Fruit fly (Drosophila melanogaster) whole organism, embryonic: ENCODE data around the gene CG11858.

Source experiments
- CG11093 ChIP-seq: fragments of 200-800 bp; sonication (Bioruptor generic); IDR thresholded peaks from 3 replicates; pipeline ENCODE4 v1.3.6; 2022; ENCODE audit warnings: missing biosample characterization, missing genetic modification characterization
- CG14014 ChIP-seq: fragments of 200-800 bp; sonication (Bioruptor generic); IDR thresholded peaks from 2 replicates; pipeline ENCODE4 v1.3.6; 2022; ENCODE audit warnings: missing biosample characterization, missing genetic modification characterization
- CG30020 ChIP-seq: fragments of 200-800 bp; optimal IDR thresholded peaks from 2 replicates; lab custom pipeline; 2019; ENCODE audit warnings: missing biosample characterization, mild to moderate bottlenecking, missing genetic modification characterization, moderate library complexity
- CG30403 ChIP-seq: fragments of 200-800 bp; sonication (Bioruptor generic); optimal IDR thresholded peaks from 3 replicates; lab custom pipeline; 2016; ENCODE audit warnings: missing biosample characterization, missing genetic modification characterization
- CG3163 ChIP-seq: fragments of 200-800 bp; sonication (Bioruptor generic); optimal IDR thresholded peaks from 3 replicates; lab custom pipeline; 2016; ENCODE audit warnings: missing biosample characterization, missing genetic modification characterization
- CG3281 ChIP-seq: fragments of 200-800 bp; sonication (Bioruptor generic); optimal IDR thresholded peaks from 3 replicates; lab custom pipeline; 2017; ENCODE audit warnings: missing biosample characterization, mild to moderate bottlenecking, missing genetic modification characterization
- CG34224 ChIP-seq: fragments of 200-800 bp; sonication (Bioruptor generic); IDR thresholded peaks from 3 replicates; pipeline ENCODE4 v1.3.6; 2022; ENCODE audit warnings: missing biosample characterization, missing genetic modification characterization; ENCODE audit not compliant: partially characterized antibody
- CG4404 ChIP-seq: fragments of 200-800 bp; sonication (Bioruptor generic); IDR thresholded peaks from 2 replicates; pipeline ENCODE4 v1.3.6; 2022; ENCODE audit warnings: missing biosample characterization, missing genetic modification characterization
- CG7357 ChIP-seq: fragments of 200-800 bp; sonication (Bioruptor generic); IDR thresholded peaks from 3 replicates; pipeline ENCODE4 v1.3.6; 2022; ENCODE audit warnings: missing biosample characterization, missing genetic modification characterization
- CG7786 ChIP-seq: fragments of 200-800 bp; sonication (Bioruptor generic); optimal IDR thresholded peaks from 2 replicates; lab custom pipeline; 2016; ENCODE audit warnings: missing biosample characterization, missing genetic modification characterization
- CG7963 ChIP-seq: fragments of 200-800 bp; sonication (Bioruptor generic); IDR thresholded peaks from 3 replicates; pipeline ENCODE4 v1.3.6; 2022; ENCODE audit warnings: missing biosample characterization, missing genetic modification characterization; ENCODE audit not compliant: partially characterized antibody
- CG7987 ChIP-seq: fragments of 200-800 bp; sonication (Bioruptor generic); optimal IDR thresholded peaks from 2 replicates; lab custom pipeline; 2018; ENCODE audit warnings: missing biosample characterization, mild to moderate bottlenecking, missing genetic modification characterization, moderate library complexity
- CG9876 ChIP-seq: fragments of 200-800 bp; sonication (Bioruptor generic); optimal IDR thresholded peaks from 2 replicates; lab custom pipeline; 2016; ENCODE audit warnings: missing biosample characterization, missing genetic modification characterization
- D ChIP-seq, 2 experiments: fragments of 200-800 bp in 1 of 2; fragments of >200 bp in 1 of 2; sonication (Bioruptor generic) in 1 of 2; optimal IDR thresholded peaks; 2 replicates in 1 of 2; 3 replicates in 1 of 2; lab custom pipeline; 2017; ENCODE audit warnings: mild to moderate bottlenecking in 1 of 2, missing biosample characterization in 1 of 2, missing genetic modification characterization in 1 of 2, missing genetic modification reagents in 1 of 2
- D19A ChIP-seq: fragments of 200-800 bp; optimal IDR thresholded peaks from 3 replicates; lab custom pipeline; 2019; ENCODE audit warnings: missing biosample characterization, mild to moderate bottlenecking, missing genetic modification characterization, moderate library complexity
- Dad ChIP-seq: fragments of 200-800 bp; sonication (Bioruptor generic); optimal IDR thresholded peaks from 3 replicates; lab custom pipeline; 2016; ENCODE audit warnings: missing biosample characterization, missing genetic modification characterization
- Deaf1 ChIP-seq: fragments of 200-800 bp; optimal IDR thresholded peaks from 3 replicates; lab custom pipeline; 2019; ENCODE audit warnings: missing biosample characterization, mild to moderate bottlenecking, missing genetic modification characterization, moderate library complexity
- Dref ChIP-seq: fragments of 200-800 bp; sonication (Bioruptor generic); IDR thresholded peaks from 2 replicates; pipeline ENCODE4 v1.3.6; 2022; ENCODE audit warnings: missing biosample characterization, missing genetic modification characterization
- HLH3B ChIP-seq: fragments of 200-800 bp; sonication (Bioruptor generic); IDR thresholded peaks from 2 replicates; pipeline ENCODE4 v1.3.6; 2022; ENCODE audit warnings: missing biosample characterization, missing genetic modification characterization
- HmgZ ChIP-seq: fragments of 200-800 bp; sonication (Bioruptor generic); optimal IDR thresholded peaks from 2 replicates; lab custom pipeline; 2018; ENCODE audit warnings: missing biosample characterization, mild to moderate bottlenecking, missing genetic modification characterization
- Hr78 ChIP-seq, 2 experiments: fragments of 200-800 bp in 1 of 2; fragments of >200 bp in 1 of 2; sonication (Bioruptor generic) in 1 of 2; optimal IDR thresholded peaks; 2 replicates each; lab custom pipeline; 2017 to 2019; ENCODE audit warnings: missing biosample characterization in 2 of 2, missing genetic modification characterization in 2 of 2, mild to moderate bottlenecking in 1 of 2, moderate library complexity in 1 of 2
- Hsf ChIP-seq: fragments of 200-800 bp; sonication (Bioruptor generic); optimal IDR thresholded peaks from 3 replicates; lab custom pipeline; 2016; ENCODE audit warnings: missing biosample characterization, missing genetic modification characterization
- Mes4 ChIP-seq: fragments of 200-800 bp; sonication (Bioruptor generic); optimal IDR thresholded peaks from 2 replicates; lab custom pipeline; 2016; ENCODE audit warnings: missing biosample characterization, missing genetic modification characterization
- Myb ChIP-seq: fragments of 200-800 bp; sonication (Bioruptor generic); optimal IDR thresholded peaks from 2 replicates; lab custom pipeline; 2016; ENCODE audit warnings: missing biosample characterization, missing genetic modification characterization
- NC2α ChIP-seq: fragments of 200-800 bp; sonication (Bioruptor generic); optimal IDR thresholded peaks from 2 replicates; lab custom pipeline; 2016; ENCODE audit warnings: missing biosample characterization, missing genetic modification characterization
- NC2β ChIP-seq: fragments of 200-800 bp; sonication (Bioruptor generic); optimal IDR thresholded peaks from 2 replicates; lab custom pipeline; 2016; ENCODE audit warnings: missing biosample characterization, missing genetic modification characterization
- NK7.1 ChIP-seq: fragments of 200-800 bp; sonication (Bioruptor generic); optimal IDR thresholded peaks from 3 replicates; lab custom pipeline; 2016; ENCODE audit warnings: missing biosample characterization, missing genetic modification characterization
- PHDP ChIP-seq: fragments of 200-800 bp; sonication (Bioruptor generic); optimal IDR thresholded peaks from 3 replicates; lab custom pipeline; 2018; ENCODE audit warnings: missing biosample characterization, mild to moderate bottlenecking, missing genetic modification characterization, moderate library complexity
- Scr ChIP-seq: fragments of 200-800 bp; sonication (Bioruptor generic); IDR thresholded peaks from 2 replicates; pipeline ENCODE4 v1.3.6; 2022; ENCODE audit warnings: missing biosample characterization, missing genetic modification characterization; ENCODE audit not compliant: partially characterized antibody
- Ssrp ChIP-seq: fragments of 200-800 bp; sonication (Bioruptor generic); optimal IDR thresholded peaks from 2 replicates; lab custom pipeline; 2018; ENCODE audit warnings: missing biosample characterization, mild to moderate bottlenecking, missing genetic modification characterization, moderate library complexity
- al ChIP-seq: fragments of 200-800 bp; sonication (Bioruptor generic); IDR thresholded peaks from 2 replicates; pipeline ENCODE4 v1.3.6; 2022; ENCODE audit warnings: missing biosample characterization, missing genetic modification characterization
- cad ChIP-seq: fragments of >200 bp; optimal IDR thresholded peaks from 2 replicates; lab custom pipeline; 2017; ENCODE audit warnings: missing biosample characterization, missing genetic modification characterization
- dimm ChIP-seq: fragments of 200-800 bp; sonication (Bioruptor generic); IDR thresholded peaks from 2 replicates; pipeline ENCODE4 v1.3.6; 2022; ENCODE audit warnings: missing biosample characterization, missing genetic modification characterization
- disco-r ChIP-seq: fragments of 200-800 bp; sonication (Bioruptor generic); optimal IDR thresholded peaks from 2 replicates; lab custom pipeline; 2016; ENCODE audit warnings: missing biosample characterization, missing genetic modification characterization
- dmrt99B ChIP-seq: fragments of 200-800 bp; sonication (Bioruptor generic); optimal IDR thresholded peaks from 2 replicates; lab custom pipeline; 2018; ENCODE audit warnings: missing biosample characterization, mild to moderate bottlenecking, missing genetic modification characterization, moderate library complexity
- fd102C ChIP-seq: fragments of 200-800 bp; sonication (Bioruptor generic); optimal IDR thresholded peaks from 2 replicates; lab custom pipeline; 2018; ENCODE audit warnings: missing biosample characterization, mild to moderate bottlenecking, missing genetic modification characterization, moderate library complexity
- h ChIP-seq: fragments of >200 bp; optimal IDR thresholded peaks from 2 replicates; lab custom pipeline; 2017
- hbn ChIP-seq: fragments of 200-800 bp; sonication (Bioruptor generic); IDR thresholded peaks from 2 replicates; pipeline ENCODE4 v1.3.6; 2022; ENCODE audit warnings: missing biosample characterization, missing genetic modification characterization; ENCODE audit not compliant: partially characterized antibody
- jigr1 ChIP-seq: fragments of 200-800 bp; sonication (Bioruptor generic); IDR thresholded peaks from 3 replicates; pipeline ENCODE4 v1.3.6; 2022; ENCODE audit warnings: missing biosample characterization, missing genetic modification characterization
- knrl ChIP-seq: fragments of 200-800 bp; sonication (Bioruptor generic); IDR thresholded peaks from 3 replicates; pipeline ENCODE4 v1.3.6; 2022; ENCODE audit warnings: missing biosample characterization, missing genetic modification characterization; ENCODE audit not compliant: partially characterized antibody
- mld ChIP-seq: fragments of 200-800 bp; sonication (Bioruptor generic); IDR thresholded peaks from 3 replicates; pipeline ENCODE4 v1.3.6; 2022; ENCODE audit warnings: missing biosample characterization, missing genetic modification characterization; ENCODE audit not compliant: partially characterized antibody
- nom ChIP-seq: fragments of 200-800 bp; sonication (Bioruptor generic); optimal IDR thresholded peaks from 2 replicates; lab custom pipeline; 2017; ENCODE audit warnings: missing biosample characterization, missing genetic modification characterization, mild to moderate bottlenecking, moderate library complexity, missing genetic modification reagents
- prd ChIP-seq, 3 experiments: fragments of >200 bp in 2 of 3; fragments of 200-800 bp in 1 of 3; sonication (Bioruptor generic) in 1 of 3; optimal IDR thresholded peaks in 2 of 3; IDR thresholded peaks in 1 of 3; 2 replicates in 2 of 3; 3 replicates in 1 of 3; pipeline versions ENCODE4 v1.3.6 to Lab custom; 2017 to 2022; ENCODE audit warnings: missing biosample characterization in 1 of 3, missing genetic modification characterization in 1 of 3
- run ChIP-seq: fragments of 200-800 bp; sonication (Bioruptor generic); optimal IDR thresholded peaks from 3 replicates; lab custom pipeline; 2018; ENCODE audit warnings: missing biosample characterization, mild to moderate bottlenecking, missing genetic modification characterization
- scrt ChIP-seq: fragments of 200-800 bp; sonication (Bioruptor generic); optimal IDR thresholded peaks from 2 replicates; lab custom pipeline; 2018; ENCODE audit warnings: missing biosample characterization, mild to moderate bottlenecking, missing genetic modification characterization, moderate library complexity
- sim ChIP-seq: fragments of 200-800 bp; sonication (Bioruptor generic); IDR thresholded peaks from 2 replicates; pipeline ENCODE4 v1.3.6; 2022; ENCODE audit warnings: missing biosample characterization, missing genetic modification characterization
- slou ChIP-seq: fragments of 200-800 bp; sonication (Bioruptor generic); optimal IDR thresholded peaks from 3 replicates; lab custom pipeline; 2016; ENCODE audit warnings: missing biosample characterization, missing genetic modification characterization
- slp2 ChIP-seq: fragments of 200-800 bp; sonication (Bioruptor generic); optimal IDR thresholded peaks from 2 replicates; lab custom pipeline; 2016; ENCODE audit warnings: missing biosample characterization, missing genetic modification characterization
- so ChIP-seq: fragments of 200-800 bp; sonication (Bioruptor generic); IDR thresholded peaks from 3 replicates; pipeline ENCODE4 v1.3.6; 2022; ENCODE audit warnings: missing biosample characterization, missing genetic modification characterization
- tio ChIP-seq: fragments of 200-800 bp; sonication (Bioruptor generic); optimal IDR thresholded peaks from 2 replicates; lab custom pipeline; 2017; ENCODE audit warnings: missing biosample characterization, missing genetic modification characterization, inconsistent platforms

CG11858 gene

DNA sequence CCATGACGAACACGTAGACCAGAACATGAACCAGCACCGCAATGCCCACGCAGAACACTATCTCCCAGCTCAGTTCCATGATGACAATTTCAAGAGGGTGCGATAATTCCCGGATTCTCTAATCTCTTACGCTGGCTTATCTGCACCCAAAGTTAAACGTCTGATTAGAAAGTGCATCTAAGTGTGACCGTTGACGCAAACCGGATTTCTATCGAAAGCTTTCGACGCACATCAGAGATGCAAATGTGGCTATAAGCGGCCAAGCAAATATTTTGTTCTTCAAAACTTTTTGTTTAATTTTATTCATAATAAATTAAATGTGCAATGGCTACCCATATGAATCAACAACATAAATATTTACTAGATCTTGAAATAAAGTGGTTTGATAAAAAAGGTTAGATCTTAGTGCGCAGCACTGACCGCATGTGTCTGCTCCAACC, at the start of gene CG11858, which contains the start of gene Kdsr (continued):
- no peak for TF ChIP-seq Deaf1 (tag; lab: Kevin White, UChicago)
- no peak for TF ChIP-seq slp2 (GFP tag; lab: Kevin White, UChicago)
- no peak for TF ChIP-seq D (optimal IDR thresholded peaks at IDR 0.05; lab: Kevin White, UChicago)
- no peak for TF ChIP-seq D (GFP tag; optimal IDR thresholded peaks at IDR 0.05; lab: Kevin White, UChicago)
- TF ChIP-seq CG11093 (GFP tag; lab: Robert Waterston, UW) = peak; percentile 53; the same call in 1 of the 3 replicates
- TF ChIP-seq tio (GFP tag; lab: Kevin White, UChicago) = no peak
- no peak for TF ChIP-seq mld
- TF ChIP-seq Dref = peak; percentile 51
- peak; percentile 40 for TF ChIP-seq Scr (GFP tag; lab: Robert Waterston, UW)
- TF ChIP-seq D19A (tag; lab: Kevin White, UChicago) = no peak
- TF ChIP-seq dmrt99B = no peak
- peak; percentile 70 for TF ChIP-seq Hsf (GFP tag; lab: Kevin White, UChicago)
- TF ChIP-seq Ssrp (tag; lab: Kevin White, UChicago) = peak; percentile 57
- TF ChIP-seq HmgZ (tag; lab: Kevin White, UChicago) = peak; percentile 79
- peak; percentile 31 for TF ChIP-seq disco-r (GFP tag; lab: Kevin White, UChicago)
- peak; percentile 21; the same call in 1 of the 2 replicates for TF ChIP-seq HLH3B (GFP tag; lab: Robert Waterston, UW)
- TF ChIP-seq nom (GFP tag; lab: Kevin White, UChicago) = no peak
- TF ChIP-seq slou (GFP tag; lab: Kevin White, UChicago) = no peak
- peak; percentile 48 for TF ChIP-seq CG7987 (GFP tag; lab: Kevin White, UChicago)
- no peak for TF ChIP-seq knrl (GFP tag; lab: Robert Waterston, UW)
- no peak for TF ChIP-seq CG9876
- TF ChIP-seq prd (optimal IDR thresholded peaks at IDR 0.05; lab: Kevin White, UChicago) = no peak
- peak; percentile 85 for TF ChIP-seq prd (GFP tag; IDR thresholded peaks at IDR 0.05; lab: Robert Waterston, UW)
- TF ChIP-seq Hr78 (GFP tag; optimal IDR thresholded peaks at IDR 0.05; lab: Kevin White, UChicago) = no peak
- peak; percentile 82 for TF ChIP-seq CG30403 (GFP tag; lab: Kevin White, UChicago)
- peak; percentile 2 for TF ChIP-seq run (tag; lab: Kevin White, UChicago)
- TF ChIP-seq NC2β (GFP tag; lab: Kevin White, UChicago) = peak; percentile 46
- TF ChIP-seq CG7357 (GFP tag; lab: Robert Waterston, UW) = peak; percentile 53; the same call in 1 of the 3 replicates
- no peak for TF ChIP-seq NK7.1
- peak; percentile 49 for TF ChIP-seq CG3281
- peak; percentile 47; the same call in 1 of the 2 replicates for TF ChIP-seq CG4404
- peak; percentile 51 for TF ChIP-seq Myb
- peak; percentile 33 for TF ChIP-seq scrt (GFP tag; lab: Kevin White, UChicago)
- TF ChIP-seq sim (GFP tag; lab: Robert Waterston, UW) = 0 out of 2 replicates have a peak, but pooled peaks have one; percentile 17
- TF ChIP-seq CG14014 (GFP tag; lab: Robert Waterston, UW) = peak; percentile 77
- TF ChIP-seq CG3163 (GFP tag; lab: Kevin White, UChicago) = peak; percentile 19
- TF ChIP-seq dimm (GFP tag; lab: Robert Waterston, UW) = no peak
- TF ChIP-seq al (GFP tag; lab: Robert Waterston, UW) = peak; percentile 61
- TF ChIP-seq CG34224 (GFP tag; lab: Robert Waterston, UW) = no peak
- no peak for TF ChIP-seq Mes4 (GFP tag; lab: Kevin White, UChicago)
- no peak for TF ChIP-seq CG7963
- TF ChIP-seq CG7786 (GFP tag; lab: Kevin White, UChicago) = peak; percentile 52
- peak; percentile 60 for TF ChIP-seq Dad
- TF ChIP-seq jigr1 = no peak
- no peak for TF ChIP-seq fd102C (GFP tag; lab: Kevin White, UChicago)
- no peak for TF ChIP-seq cad (GFP tag; lab: Kevin White, UChicago)
- TF ChIP-seq h (lab: Kevin White, UChicago) = no peak
- peak; percentile 75 for TF ChIP-seq PHDP
- peak; percentile 46 for TF ChIP-seq CG30020 (tag; lab: Kevin White, UChicago)
- no peak for TF ChIP-seq so (GFP tag; lab: Robert Waterston, UW)
- TF ChIP-seq hbn = peak; percentile 35; the same call in 1 of the 2 replicates
- no peak for TF ChIP-seq NC2α (GFP tag; lab: Kevin White, UChicago)
